Fruit fly (Drosophila melanogaster): ENCODE measurements around the gene Rbsn-5.

dm6 chr2L:8142760-8143159 is 16.9 kb upstream of the Rbsn-5 start:
- no peak for TF ChIP-seq CG7368 (GFP tag; optimal IDR thresholded peaks at IDR 0.05)
- no peak for TF ChIP-seq CG8119 (GFP tag; IDR thresholded peaks at IDR 0.05)
- no peak for TF ChIP-seq CG15336 (GFP tag; IDR thresholded peaks at IDR 0.05)
- TF ChIP-seq Blimp-1 (GFP tag; optimal IDR thresholded peaks at IDR 0.05) = no peak
- no peak for TF ChIP-seq Ets96B (tag; optimal IDR thresholded peaks at IDR 0.05)
- TF ChIP-seq CG34406 (GFP tag; optimal IDR thresholded peaks at IDR 0.05) = no peak
- TF ChIP-seq Eip93F (GFP tag; optimal IDR thresholded peaks at IDR 0.05) = no peak
- TF ChIP-seq CG6163 (GFP tag; IDR thresholded peaks at IDR 0.05) = no peak
- no peak for TF ChIP-seq Ets21C (GFP tag; optimal IDR thresholded peaks at IDR 0.05)
- no peak for TF ChIP-seq eg (GFP tag; IDR thresholded peaks at IDR 0.05)

Data from whole organism, prepupa.